Worm (Caenorhabditis elegans): Measurements from ENCODE around the gene lgc-40.

DNA sequence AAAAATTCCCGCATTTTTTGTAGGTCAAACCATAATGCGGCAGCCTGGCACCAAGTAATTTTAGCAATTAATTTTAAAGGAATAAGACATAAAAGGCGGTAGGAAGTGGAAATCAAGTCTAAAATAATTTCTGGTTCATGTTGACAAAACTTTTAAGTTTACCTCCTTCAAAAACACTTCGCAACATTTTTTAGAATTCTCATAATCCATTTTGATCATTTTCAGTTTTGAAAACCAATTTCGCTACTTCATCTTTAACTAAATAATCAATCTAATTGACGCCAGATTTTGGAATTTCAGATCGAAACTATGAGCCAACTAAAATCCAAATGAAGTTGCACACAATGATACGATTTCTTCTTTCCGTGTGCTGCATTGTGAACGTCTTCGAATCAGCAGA, at the start of gene lgc-40:
- TF ChIP-seq hmg-1.2 (GFP tag; IDR thresholded peaks at IDR 0.05) (no peak), T26A5.8 (tag; optimal IDR thresholded peaks at IDR 0.05) (no peak), nfya-1 (tag; optimal IDR thresholded peaks at IDR 0.05; ENCODE audit: borderline replicate concordance, insufficient read depth) (no peak)

All from whole organism, young adult.